Worm (Caenorhabditis elegans): ENCODE measurements around the gene mlt-10.

ce11 chrII:555371-555770, 8.9 kb downstream of the mlt-10 start:
- TF ChIP-seq nhr-12 (tag; optimal IDR thresholded peaks at IDR 0.05) (no peak), aly-2 (tag; optimal IDR thresholded peaks at IDR 0.05) (no peak), ama-1 (optimal IDR thresholded peaks at IDR 0.05) (no peak), ztf-11 (tag; optimal IDR thresholded peaks at IDR 0.05) (no peak), ceh-9 (tag; optimal IDR thresholded peaks at IDR 0.05) (no peak), daf-12 (tag; optimal IDR thresholded peaks at IDR 0.05) (no peak), nhr-25 (tag; optimal IDR thresholded peaks at IDR 0.05) (no peak), elt-1 (tag; optimal IDR thresholded peaks at IDR 0.05) (no peak), tbx-2 (tag; optimal IDR thresholded peaks at IDR 0.05) (no peak), lin-15B (tag; optimal IDR thresholded peaks at IDR 0.05) (no peak), zag-1 (tag; optimal IDR thresholded peaks at IDR 0.05) (no peak), pha-4 (tag; optimal IDR thresholded peaks at IDR 0.05) (peak; percentile 44), nhr-28 (tag; optimal IDR thresholded peaks at IDR 0.05) (no peak)
